Worm (Caenorhabditis elegans) whole organism, L2 larva: ENCODE measurements around the gene F33A8.4.

Experiments
- C34F6.9 ChIP-seq: fragments of 150-350 bp; optimal IDR thresholded peaks from 2 replicates; lab custom pipeline; 2014; ENCODE audit warnings: missing biosample characterization, missing genetic modification characterization
- F13H6.1 ChIP-seq: sonication (generic microtip); optimal IDR thresholded peaks from 2 replicates; lab custom pipeline; 2016; ENCODE audit warnings: missing genetic modification characterization, missing compliant biosample characterization
- Y55F3AM.14 ChIP-seq: fragments of 200-800 bp; sonication (Bioruptor generic); optimal IDR thresholded peaks from 2 replicates; lab custom pipeline; 2018; ENCODE audit warnings: mild to moderate bottlenecking, missing genetic modification characterization, missing compliant biosample characterization
- alr-1 ChIP-seq: fragments of 150-350 bp; optimal IDR thresholded peaks from 2 replicates; lab custom pipeline; 2014; ENCODE audit warnings: missing biosample characterization, missing genetic modification characterization
- ama-1 ChIP-seq: fragments of 150-350 bp; optimal IDR thresholded peaks from 2 replicates; lab custom pipeline; 2018; ENCODE audit warnings: inconsistent platforms
- blmp-1 ChIP-seq: sonication (generic microtip); optimal IDR thresholded peaks from 2 replicates; lab custom pipeline; 2017; ENCODE audit warnings: missing genetic modification characterization, mild to moderate bottlenecking, missing compliant biosample characterization, antibody characterized with exemption, moderate library complexity; ENCODE audit not compliant: insufficient read depth
- ceh-16 ChIP-seq: fragments of 150-350 bp; optimal IDR thresholded peaks from 2 replicates; lab custom pipeline; 2014; ENCODE audit warnings: missing biosample characterization, missing genetic modification characterization
- crh-2 ChIP-seq: sonication (generic microtip); optimal IDR thresholded peaks from 2 replicates; lab custom pipeline; 2017; ENCODE audit warnings: missing biosample characterization, missing genetic modification characterization
- dmd-4 ChIP-seq: sonication (generic microtip); optimal IDR thresholded peaks from 2 replicates; lab custom pipeline; 2017; ENCODE audit warnings: missing biosample characterization, missing genetic modification characterization
- egl-27 ChIP-seq: sonication (generic microtip); optimal IDR thresholded peaks from 3 replicates; lab custom pipeline; 2017; ENCODE audit warnings: missing biosample characterization, missing genetic modification reagents, missing genetic modification characterization
- elt-1 ChIP-seq: fragments of 150-350 bp; optimal IDR thresholded peaks from 2 replicates; lab custom pipeline; 2014; ENCODE audit warnings: missing biosample characterization, missing genetic modification characterization
- elt-3 ChIP-seq: sonication (generic microtip); optimal IDR thresholded peaks from 2 replicates; lab custom pipeline; 2017; ENCODE audit warnings: missing biosample characterization, missing genetic modification characterization
- fos-1 ChIP-seq: fragments of 150-350 bp; optimal IDR thresholded peaks from 2 replicates; lab custom pipeline; 2014; ENCODE audit warnings: missing biosample characterization, missing genetic modification characterization
- gmeb-1 ChIP-seq: fragments of 150-350 bp; optimal IDR thresholded peaks from 2 replicates; lab custom pipeline; 2014; ENCODE audit warnings: missing biosample characterization, missing genetic modification characterization
- lin-11 ChIP-seq: fragments of 150-350 bp; sonication (generic microtip); optimal IDR thresholded peaks from 2 replicates; lab custom pipeline; 2014; ENCODE audit warnings: missing biosample characterization, missing genetic modification characterization, inconsistent platforms, mixed read lengths
- lin-13 ChIP-seq: fragments of 150-350 bp; optimal IDR thresholded peaks from 2 replicates; lab custom pipeline; 2014; ENCODE audit warnings: missing biosample characterization, missing genetic modification reagents, missing genetic modification characterization
- lsy-2 ChIP-seq, 2 experiments: fragments of 150-350 bp in 1 of 2; sonication (generic microtip) in 1 of 2; optimal IDR thresholded peaks; 2 replicates each; lab custom pipeline; 2014 to 2017; ENCODE audit warnings: missing biosample characterization in 2 of 2, missing genetic modification characterization in 2 of 2
- mab-5 ChIP-seq: fragments of 150-350 bp; optimal IDR thresholded peaks from 2 replicates; lab custom pipeline; 2014; ENCODE audit warnings: missing biosample characterization, missing genetic modification characterization
- mbf-1 ChIP-seq: sonication (generic microtip); optimal IDR thresholded peaks from 2 replicates; lab custom pipeline; 2017; ENCODE audit warnings: missing biosample characterization, missing genetic modification characterization
- mdl-1 ChIP-seq, 2 experiments: fragments of 150-350 bp in 1 of 2; sonication (generic microtip) in 1 of 2; optimal IDR thresholded peaks; 2 replicates each; lab custom pipeline; 2017; ENCODE audit warnings: missing biosample characterization in 2 of 2, missing genetic modification characterization in 2 of 2
- nhr-11 ChIP-seq: fragments of 150-350 bp; optimal IDR thresholded peaks from 2 replicates; lab custom pipeline; 2014; ENCODE audit warnings: missing biosample characterization, missing genetic modification characterization
- nhr-12 ChIP-seq: fragments of 150-350 bp; optimal IDR thresholded peaks from 2 replicates; lab custom pipeline; 2014; ENCODE audit warnings: missing biosample characterization, missing genetic modification characterization
- nhr-129 ChIP-seq: fragments of 150-350 bp; optimal IDR thresholded peaks from 2 replicates; lab custom pipeline; 2014; ENCODE audit warnings: missing biosample characterization, missing genetic modification characterization
- nhr-21 ChIP-seq: fragments of 150-350 bp; optimal IDR thresholded peaks from 2 replicates; lab custom pipeline; 2014; ENCODE audit warnings: missing biosample characterization, missing genetic modification characterization
- nhr-23 ChIP-seq: fragments of 150-350 bp; optimal IDR thresholded peaks from 2 replicates; lab custom pipeline; 2014; ENCODE audit warnings: missing biosample characterization, missing genetic modification reagents, missing genetic modification characterization
- nhr-237 ChIP-seq: fragments of 150-350 bp; optimal IDR thresholded peaks from 2 replicates; lab custom pipeline; 2014; ENCODE audit warnings: missing biosample characterization, missing genetic modification characterization
- nhr-25 ChIP-seq: fragments of 150-350 bp; sonication (generic microtip); optimal IDR thresholded peaks from 3 replicates; lab custom pipeline; 2014; ENCODE audit warnings: missing biosample characterization, missing genetic modification characterization
- nhr-77 ChIP-seq: fragments of 150-350 bp; optimal IDR thresholded peaks from 2 replicates; lab custom pipeline; 2014; ENCODE audit warnings: missing biosample characterization, missing genetic modification characterization
- sem-4 ChIP-seq: fragments of 150-350 bp; optimal IDR thresholded peaks from 2 replicates; lab custom pipeline; 2014; ENCODE audit warnings: missing biosample characterization, missing genetic modification reagents, missing genetic modification characterization
- sma-3 ChIP-seq: sonication (generic microtip); optimal IDR thresholded peaks from 2 replicates; lab custom pipeline; 2016; ENCODE audit warnings: missing genetic modification reagents, missing genetic modification characterization, missing compliant biosample characterization
- sma-9 ChIP-seq, 2 experiments: fragments of 150-350 bp in 1 of 2; sonication (generic microtip) in 1 of 2; optimal IDR thresholded peaks; 2 replicates each; lab custom pipeline; 2014 to 2016; ENCODE audit warnings: missing genetic modification characterization in 2 of 2, mild to moderate bottlenecking in 1 of 2, missing biosample characterization in 1 of 2, missing compliant biosample characterization in 1 of 2, missing genetic modification reagents in 1 of 2, moderate library complexity in 1 of 2
- snpc-4 ChIP-seq: fragments of 150-350 bp; optimal IDR thresholded peaks from 2 replicates; lab custom pipeline; 2014; ENCODE audit warnings: missing biosample characterization, missing genetic modification characterization
- unc-39 ChIP-seq: fragments of 150-350 bp; optimal IDR thresholded peaks from 2 replicates; lab custom pipeline; 2014; ENCODE audit warnings: missing biosample characterization, missing genetic modification characterization
- unc-55 ChIP-seq: fragments of 150-350 bp; sonication (generic microtip); optimal IDR thresholded peaks from 3 replicates; lab custom pipeline; 2014; ENCODE audit warnings: missing biosample characterization, missing genetic modification reagents, missing genetic modification characterization
- unc-62 ChIP-seq: fragments of 150-350 bp; optimal IDR thresholded peaks from 2 replicates; lab custom pipeline; 2014; ENCODE audit warnings: missing biosample characterization, missing genetic modification reagents, missing genetic modification characterization
- zag-1 ChIP-seq: fragments of 150-350 bp; optimal IDR thresholded peaks from 2 replicates; lab custom pipeline; 2014; ENCODE audit warnings: missing biosample characterization, missing genetic modification characterization
- ztf-1 ChIP-seq: fragments of 200-800 bp; sonication (Bioruptor generic); conservative IDR thresholded peaks from 2 replicates; pipeline ENCODE4 v1.3.6; 2022; ENCODE audit warnings: missing genetic modification characterization, missing compliant biosample characterization
- ztf-11 ChIP-seq: sonication (generic microtip); optimal IDR thresholded peaks from 2 replicates; lab custom pipeline; 2017; ENCODE audit warnings: missing biosample characterization, missing genetic modification characterization
- ztf-4 ChIP-seq: fragments of 150-350 bp; optimal IDR thresholded peaks from 2 replicates; lab custom pipeline; 2014; ENCODE audit warnings: missing biosample characterization, missing genetic modification characterization

F33A8.4 gene

DNA sequence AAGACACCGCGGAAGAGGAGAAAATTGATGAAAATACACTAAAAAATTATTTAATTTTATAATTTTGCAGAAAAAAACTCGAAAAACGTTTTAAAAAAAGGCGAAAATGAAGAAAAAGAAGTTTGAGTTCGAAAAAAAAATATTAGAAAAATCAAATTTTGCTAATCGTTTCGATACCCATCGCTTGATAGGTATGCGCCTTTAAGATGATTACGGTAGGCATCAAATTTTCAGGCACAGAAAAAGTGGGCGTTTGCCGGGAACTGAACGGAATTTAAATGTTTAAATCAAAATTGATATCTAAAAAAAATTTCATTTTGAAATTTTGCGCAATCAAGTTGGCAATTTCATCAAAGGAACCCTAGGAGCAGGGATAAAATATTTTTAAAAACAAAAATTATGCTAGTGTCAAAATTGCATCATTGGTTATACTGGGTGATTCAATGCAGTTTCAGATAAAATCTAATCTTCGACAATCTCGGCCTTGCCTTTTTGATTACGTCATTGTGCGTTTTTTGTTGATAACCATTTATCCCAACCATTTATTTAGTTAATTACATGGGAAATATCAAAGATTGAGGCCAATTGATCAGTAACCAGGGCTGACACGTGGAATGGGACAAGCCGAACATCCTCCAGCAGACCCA is 5.2 kb downstream of the F33A8.4 start:
- TF ChIP-seq elt-1 (tag; lab: Kevin White, UChicago): no peak
- no peak for TF ChIP-seq nhr-11 (tag; lab: Kevin White, UChicago)
- no peak for TF ChIP-seq fos-1
- TF ChIP-seq alr-1 (tag; lab: Kevin White, UChicago): no peak
- TF ChIP-seq nhr-23 (tag; lab: Kevin White, UChicago): no peak
- peak; percentile 33 for TF ChIP-seq ceh-16 (tag; lab: Kevin White, UChicago)
- no peak for TF ChIP-seq blmp-1 (tag; lab: Kevin White, UChicago)
- TF ChIP-seq ama-1: no peak
- no peak for TF ChIP-seq C34F6.9 (tag; lab: Kevin White, UChicago)
- no peak for TF ChIP-seq nhr-237
- no peak for TF ChIP-seq zag-1 (tag; lab: Kevin White, UChicago)
- no peak for TF ChIP-seq dmd-4
- peak; percentile 48 for TF ChIP-seq nhr-129 (tag; lab: Kevin White, UChicago)
- no peak for TF ChIP-seq egl-27 (tag; lab: Kevin White, UChicago)
- peak; percentile 34 for TF ChIP-seq sma-9 (GFP tag; optimal IDR thresholded peaks at IDR 0.05; lab: Kevin White, UChicago)
- no peak for TF ChIP-seq sma-9 (tag; optimal IDR thresholded peaks at IDR 0.05; lab: Kevin White, UChicago)
- no peak for TF ChIP-seq nhr-25 (tag; lab: Kevin White, UChicago)
- TF ChIP-seq unc-62: no peak
- TF ChIP-seq, all 48 proteins: peak for 3

- peak; percentile 38 for TF ChIP-seq fos-1
- TF ChIP-seq lin-13: peak; percentile 60
- TF ChIP-seq nhr-129 (tag; lab: Kevin White, UChicago): peak; percentile 90
- no peak for TF ChIP-seq dmd-4
- peak in 1 of 2 experiments; percentile 71 for TF ChIP-seq lsy-2 (tag; optimal IDR thresholded peaks at IDR 0.05; lab: Kevin White, UChicago)
- peak; percentile 2 for TF ChIP-seq Y55F3AM.14 (GFP tag; lab: Kevin White, UChicago)
- peak; percentile 42 to 47 for TF ChIP-seq mdl-1 (tag; optimal IDR thresholded peaks at IDR 0.05; lab: Kevin White, UChicago)
- TF ChIP-seq C34F6.9 (tag; lab: Kevin White, UChicago): peak; percentile 93
- no peak for TF ChIP-seq nhr-77 (tag; lab: Kevin White, UChicago)
- peak; percentile 29 for TF ChIP-seq gmeb-1
- TF ChIP-seq unc-39: no peak
- TF ChIP-seq nhr-12 (tag; lab: Kevin White, UChicago): no peak
- peak; percentile 31 for TF ChIP-seq sma-3 (GFP tag; lab: Kevin White, UChicago)
- TF ChIP-seq nhr-21 (tag; lab: Kevin White, UChicago): peak; percentile 23
- TF ChIP-seq F13H6.1 (tag; lab: Kevin White, UChicago): peak; percentile 92
- TF ChIP-seq unc-55: peak; percentile 94
- peak; percentile 66 for TF ChIP-seq ama-1
- no peak for TF ChIP-seq mbf-1 (tag; lab: Kevin White, UChicago)
- TF ChIP-seq nhr-25 (tag; lab: Kevin White, UChicago): peak; percentile 59
- TF ChIP-seq mab-5 (tag; lab: Kevin White, UChicago): peak; percentile 2
- TF ChIP-seq nhr-11 (tag; lab: Kevin White, UChicago): no peak
- peak; percentile 80 for TF ChIP-seq crh-2
- TF ChIP-seq ztf-4 (tag; lab: Kevin White, UChicago): peak; percentile 53
- peak; percentile 35 for TF ChIP-seq ceh-16 (tag; lab: Kevin White, UChicago)
- no peak for TF ChIP-seq ztf-1 (GFP tag; lab: Robert Waterston, UW)
- peak; percentile 44 for TF ChIP-seq blmp-1 (tag; lab: Kevin White, UChicago)
- peak; percentile 71 for TF ChIP-seq zag-1 (tag; lab: Kevin White, UChicago)
- TF ChIP-seq unc-62: no peak
- no peak for TF ChIP-seq elt-3 (tag; lab: Kevin White, UChicago)
- peak; percentile 45 for TF ChIP-seq snpc-4 (tag; lab: Kevin White, UChicago)
- no peak for TF ChIP-seq ztf-11 (tag; lab: Kevin White, UChicago)
- TF ChIP-seq lin-11 (tag; lab: Kevin White, UChicago): peak; percentile 77
- peak; percentile 25 for TF ChIP-seq sma-9 (GFP tag; optimal IDR thresholded peaks at IDR 0.05; lab: Kevin White, UChicago)
- no peak for TF ChIP-seq sma-9 (tag; optimal IDR thresholded peaks at IDR 0.05; lab: Kevin White, UChicago)
- peak; percentile 67 for TF ChIP-seq egl-27 (tag; lab: Kevin White, UChicago)
- TF ChIP-seq sem-4 (tag; lab: Kevin White, UChicago): peak; percentile 38
Observed at ce11 chrII:11042878-11043331, 5.9 kb downstream of the F33A8.4 start.
